Fruit fly (Drosophila melanogaster): ENCODE data around the gene NTPase.

The NTPase gene

DNA sequence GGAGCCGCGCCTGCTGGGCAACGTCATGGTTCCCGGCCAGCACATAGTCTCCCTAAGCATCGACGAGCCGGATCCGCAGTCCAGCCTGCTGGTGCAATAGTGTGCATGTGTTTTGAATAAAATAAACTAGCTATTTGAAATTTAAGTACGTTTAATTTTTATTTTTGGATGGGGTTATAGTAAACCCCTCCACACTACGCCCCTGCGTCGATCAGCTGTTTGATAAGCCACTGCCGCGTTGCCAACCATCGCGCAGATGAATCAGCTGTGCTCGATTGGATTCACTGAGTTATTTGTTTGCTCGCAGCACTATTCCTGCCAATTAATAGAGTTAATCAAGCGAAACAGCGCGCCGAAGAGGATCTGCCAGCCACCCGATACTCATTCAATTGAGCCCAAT lies 6.8 kb downstream of the NTPase start, which contains the start of gene RabGGTb (continued):
- peak; percentile 28 for TF ChIP-seq Nf-YC (tag; optimal IDR thresholded peaks at IDR 0.05)
- peak; percentile 69 for TF ChIP-seq CG13287 (GFP tag; IDR thresholded peaks at IDR 0.05; ENCODE audit: partially characterized antibody)
- peak; percentile 43; the same call in 1 of the 2 replicates for TF ChIP-seq CG11696 (GFP tag; IDR thresholded peaks at IDR 0.05)
- peak; percentile 39 for TF ChIP-seq tin (GFP tag; optimal IDR thresholded peaks at IDR 0.05)
- TF ChIP-seq otp (GFP tag; IDR thresholded peaks at IDR 0.05), result peak; percentile 73; the same call in 2 of the 3 replicates
- peak; percentile 26 for TF ChIP-seq Fer3 (tag; optimal IDR thresholded peaks at IDR 0.05)
- TF ChIP-seq CG11093 (GFP tag; IDR thresholded peaks at IDR 0.05), result peak; percentile 50; the same call in 1 of the 3 replicates
- peak; percentile 64 for TF ChIP-seq Antp (GFP tag; optimal IDR thresholded peaks at IDR 0.05)
- 0 out of 2 replicates have a peak, but pooled peaks have one; percentile 42 for TF ChIP-seq sens-2 (GFP tag; IDR thresholded peaks at IDR 0.05)
- no peak for TF ChIP-seq CG10654 (GFP tag; optimal IDR thresholded peaks at IDR 0.05)
- peak; percentile 63 for TF ChIP-seq stc (GFP tag; IDR thresholded peaks at IDR 0.05)
- peak; percentile 65 for TF ChIP-seq wdn (GFP tag; IDR thresholded peaks at IDR 0.05)
- no peak for TF ChIP-seq nau (GFP tag; optimal IDR thresholded peaks at IDR 0.05)
- no peak for TF ChIP-seq pros (GFP tag; optimal IDR thresholded peaks at IDR 0.05)
- no peak for TF ChIP-seq cato (GFP tag; optimal IDR thresholded peaks at IDR 0.05; ENCODE audit: borderline replicate concordance)
- peak; percentile 32 for TF ChIP-seq tap (tag; optimal IDR thresholded peaks at IDR 0.05)
- no peak for TF ChIP-seq D19A (tag; optimal IDR thresholded peaks at IDR 0.05)
- TF ChIP-seq CG7963 (GFP tag; IDR thresholded peaks at IDR 0.05; ENCODE audit: partially characterized antibody), result no peak
- TF ChIP-seq bigmax (GFP tag; optimal IDR thresholded peaks at IDR 0.05), result peak; percentile 69
- TF ChIP-seq CG1602 (GFP tag; optimal IDR thresholded peaks at IDR 0.05), result peak; percentile 16
- TF ChIP-seq CG17912 (GFP tag; optimal IDR thresholded peaks at IDR 0.05), result no peak
- TF ChIP-seq amos (GFP tag; IDR thresholded peaks at IDR 0.05; ENCODE audit: partially characterized antibody), result no peak; the same call in 1 of the 2 replicates
- no peak for TF ChIP-seq CG17612 (GFP tag; IDR thresholded peaks at IDR 0.05)
- no peak for TF ChIP-seq CG8478 (optimal IDR thresholded peaks at IDR 0.05)
- no peak for TF ChIP-seq CG30020 (tag; optimal IDR thresholded peaks at IDR 0.05)
- no peak for TF ChIP-seq CG31365 (tag; optimal IDR thresholded peaks at IDR 0.05)
- TF ChIP-seq CG33557 (GFP tag; optimal IDR thresholded peaks at IDR 0.05), result no peak
- peak; percentile 41; the same call in 2 of the 3 replicates for TF ChIP-seq sr (GFP tag; IDR thresholded peaks at IDR 0.05)
- no peak for TF ChIP-seq abd-A (tag; optimal IDR thresholded peaks at IDR 0.05)
- peak; percentile 19 for TF ChIP-seq sd (tag; optimal IDR thresholded peaks at IDR 0.05)
- TF ChIP-seq Aef1 (GFP tag; IDR thresholded peaks at IDR 0.05), result peak; percentile 58
- no peak for TF ChIP-seq Hey (tag; optimal IDR thresholded peaks at IDR 0.05)
- peak; percentile 58 for TF ChIP-seq CG4424 (GFP tag; optimal IDR thresholded peaks at IDR 0.05)
- peak; percentile 41 for TF ChIP-seq CG10267 (tag; optimal IDR thresholded peaks at IDR 0.05)
- TF ChIP-seq Oaz (GFP tag; IDR thresholded peaks at IDR 0.05), result no peak
- TF ChIP-seq bcd (GFP tag; optimal IDR thresholded peaks at IDR 0.05), result peak; percentile 61
- no peak for TF ChIP-seq vfl (GFP tag; optimal IDR thresholded peaks at IDR 0.05)
- peak; percentile 40 for TF ChIP-seq CG12155 (GFP tag; optimal IDR thresholded peaks at IDR 0.05)
- peak; percentile 34; the same call in 1 of the 3 replicates for TF ChIP-seq zen2 (GFP tag; IDR thresholded peaks at IDR 0.05; ENCODE audit: partially characterized antibody)
- no peak for TF ChIP-seq Hr78 (GFP tag; optimal IDR thresholded peaks at IDR 0.05)
- peak; percentile 35 for TF ChIP-seq CG10979 (tag; optimal IDR thresholded peaks at IDR 0.05)
- TF ChIP-seq grn (GFP tag; optimal IDR thresholded peaks at IDR 0.05), result no peak
- peak; percentile 26 for TF ChIP-seq CG12071 (GFP tag; optimal IDR thresholded peaks at IDR 0.05)
- TF ChIP-seq CG14050 (GFP tag; IDR thresholded peaks at IDR 0.05), result peak; percentile 48; the same call in 2 of the 3 replicates
- peak; percentile 40 for TF ChIP-seq CG12299 (tag; optimal IDR thresholded peaks at IDR 0.05)
- no peak for TF ChIP-seq mld (GFP tag; IDR thresholded peaks at IDR 0.05; ENCODE audit: partially characterized antibody)
- peak; percentile 33 for TF ChIP-seq CG8388 (GFP tag; optimal IDR thresholded peaks at IDR 0.05)
- TF ChIP-seq E2f2 (GFP tag; IDR thresholded peaks at IDR 0.05), result peak; percentile 14; the same call in 1 of the 2 replicates
- peak; percentile 57 for TF ChIP-seq CG7786 (GFP tag; optimal IDR thresholded peaks at IDR 0.05)
- TF ChIP-seq CG3838 (GFP tag; optimal IDR thresholded peaks at IDR 0.05), result no peak

Data from whole organism, embryonic.